Fruit fly (Drosophila melanogaster) Kc167 (cell line): ENCODE data around the gene CG10602.

Experiments
- h ChIP-seq: fragments of >200 bp; optimal IDR thresholded peaks from 3 replicates; lab custom pipeline; 2018; ENCODE audit warnings: missing external identifiers
- ttk ChIP-seq: sonication (Bioruptor generic); optimal IDR thresholded peaks from 2 replicates; lab custom pipeline; 2017; ENCODE audit warnings: missing external identifiers

- no peak for TF ChIP-seq h (lab: Kevin White, UChicago)
- TF ChIP-seq ttk (lab: Kevin White, UChicago) = no peak
These were observed 31.0 kb upstream of the CG10602 start for dm6 chr2L:18890087-18890486.
